Fruit fly (Drosophila melanogaster): Measurements from ENCODE around the gene Bap111.

- no peak for TF ChIP-seq CG8478 (optimal IDR thresholded peaks at IDR 0.05)
- no peak for TF ChIP-seq CTCF (optimal IDR thresholded peaks at IDR 0.05)
Observed at dm6 chrX:9201080-9201479, 52.0 kb downstream of the Bap111 start.

Measured in S2 (cell line).